Worm (Caenorhabditis elegans) whole organism, L3 larva: ENCODE results near the gene W06D11.3.

ENCODE experiments used
- ZK546.5 ChIP-seq: sonication (generic microtip); optimal IDR thresholded peaks from 2 replicates; lab custom pipeline; 2017; ENCODE audit warnings: missing biosample characterization, missing genetic modification characterization
- ceh-16 ChIP-seq: sonication (generic microtip); optimal IDR thresholded peaks from 2 replicates; lab custom pipeline; 2017; ENCODE audit warnings: missing biosample characterization, missing genetic modification characterization
- elt-2 ChIP-seq: sonication (generic microtip); optimal IDR thresholded peaks from 2 replicates; lab custom pipeline; 2016; ENCODE audit warnings: missing genetic modification reagents, mild to moderate bottlenecking, missing genetic modification characterization, missing compliant biosample characterization
- lin-15B ChIP-seq: fragments of 150-350 bp; optimal IDR thresholded peaks from 2 replicates; lab custom pipeline; 2014; ENCODE audit warnings: missing biosample characterization, missing genetic modification characterization
- lin-39 ChIP-seq: fragments of 150-350 bp; optimal IDR thresholded peaks from 2 replicates; lab custom pipeline; 2018; ENCODE audit warnings: missing biosample characterization, missing genetic modification reagents, missing genetic modification characterization
- nhr-237 ChIP-seq: fragments of 150-350 bp; optimal IDR thresholded peaks from 2 replicates; lab custom pipeline; 2014; ENCODE audit warnings: missing biosample characterization, missing genetic modification characterization
- nhr-28 ChIP-seq: fragments of 150-350 bp; optimal IDR thresholded peaks from 2 replicates; lab custom pipeline; 2014; ENCODE audit warnings: missing biosample characterization, missing genetic modification characterization
- nhr-77 ChIP-seq: fragments of 150-350 bp; optimal IDR thresholded peaks from 2 replicates; lab custom pipeline; 2014; ENCODE audit warnings: missing biosample characterization, missing genetic modification characterization
- pqm-1 ChIP-seq: fragments of 150-350 bp; optimal IDR thresholded peaks from 2 replicates; lab custom pipeline; 2017; ENCODE audit warnings: missing biosample characterization, missing genetic modification characterization, inconsistent platforms
- snpc-4 ChIP-seq: fragments of 150-350 bp; optimal IDR thresholded peaks from 2 replicates; lab custom pipeline; 2014; ENCODE audit warnings: missing biosample characterization, missing genetic modification characterization
- unc-62 ChIP-seq: fragments of 150-350 bp; sonication (generic microtip); optimal IDR thresholded peaks from 4 replicates; lab custom pipeline; 2014; ENCODE audit warnings: missing biosample characterization, missing genetic modification reagents, missing genetic modification characterization

DNA sequence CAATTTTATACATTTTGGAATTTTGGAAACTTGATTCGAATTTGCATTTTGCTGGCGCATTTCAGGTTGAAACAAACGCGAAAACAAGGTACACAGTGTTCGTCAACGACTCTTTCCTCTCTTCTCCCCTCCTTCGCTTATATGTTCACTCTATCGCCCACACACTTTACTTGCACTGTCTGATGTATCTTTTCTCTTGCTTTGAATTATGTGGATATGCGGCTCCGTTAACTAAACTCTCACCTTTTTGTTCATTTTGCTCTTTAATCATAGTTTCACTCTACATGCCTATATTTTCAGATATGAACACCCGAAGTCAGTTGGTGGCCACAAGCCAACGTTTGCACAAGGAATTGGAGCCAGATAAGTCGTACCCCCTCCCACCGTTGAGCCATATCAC, 4.2 kb upstream of the W06D11.3 start, which contains the start of gene W06D11.1:
- TF ChIP-seq snpc-4 (tag; lab: Kevin White, UChicago), result no peak
- TF ChIP-seq ZK546.5 (tag; lab: Kevin White, UChicago), result no peak
- TF ChIP-seq lin-15B (tag; lab: Kevin White, UChicago), result no peak
- no peak for TF ChIP-seq lin-39 (tag; lab: Kevin White, UChicago)
- no peak for TF ChIP-seq nhr-28
- no peak for TF ChIP-seq elt-2 (tag; lab: Kevin White, UChicago)
- no peak for TF ChIP-seq unc-62 (GFP tag; lab: Kevin White, UChicago)
- TF ChIP-seq nhr-237, result no peak
- no peak for TF ChIP-seq ceh-16
- no peak for TF ChIP-seq nhr-77 (tag; lab: Kevin White, UChicago)
- no peak for TF ChIP-seq pqm-1 (tag; lab: Kevin White, UChicago)
